Fruit fly (Drosophila melanogaster): Measurements from ENCODE around the gene CG1578.
A peak's percentile ranks its signal among the peaks of the same experiment; 100 is the strongest.

Gene CG1578

dm6 chrX:11857522-11858438 lies 41.4 kb upstream of the CG1578 start (continued):
- TF ChIP-seq CG6175 (GFP tag; IDR thresholded peaks at IDR 0.05) (peak; percentile 27; the same call in 1 of the 3 replicates), CrebB (tag; optimal IDR thresholded peaks at IDR 0.05) (peak; percentile 11), lola (GFP tag; optimal IDR thresholded peaks at IDR 0.05) (peak in 1 of 3 experiments; percentile 67), CG13624 (GFP tag; optimal IDR thresholded peaks at IDR 0.05) (peak; percentile 51), Xrp1 (GFP tag; IDR thresholded peaks at IDR 0.05) (peak; percentile 91), ATbp (GFP tag; optimal IDR thresholded peaks at IDR 0.05) (peak; percentile 69), da (GFP tag; optimal IDR thresholded peaks at IDR 0.05) (no peak), ttk (GFP tag; IDR thresholded peaks at IDR 0.05) (peak; percentile 84), nerfin-1 (tag; optimal IDR thresholded peaks at IDR 0.05) (peak; percentile 62), cas (GFP tag; IDR thresholded peaks at IDR 0.05) (0 out of 2 replicates have a peak, but pooled peaks have one; percentile 59), Hr78 (GFP tag; optimal IDR thresholded peaks at IDR 0.05) (peak in 1 of 2 experiments; percentile 72), Drgx (GFP tag; IDR thresholded peaks at IDR 0.05) (peak; percentile 96), CG2120 (GFP tag; optimal IDR thresholded peaks at IDR 0.05) (peak; percentile 49), exex (tag; optimal IDR thresholded peaks at IDR 0.05) (no peak), corto (GFP tag; optimal IDR thresholded peaks at IDR 0.05) (peak; percentile 41), Sox102F (GFP tag; optimal IDR thresholded peaks at IDR 0.05) (peak; percentile 84), CG9215 (GFP tag; IDR thresholded peaks at IDR 0.05) (peak; percentile 53; the same call in 1 of the 2 replicates), Dek (tag; optimal IDR thresholded peaks at IDR 0.05) (peak; percentile 43), NfI (GFP tag; optimal IDR thresholded peaks at IDR 0.05) (peak; percentile 60), Poxn (GFP tag; IDR thresholded peaks at IDR 0.05) (no peak), PHDP (tag; optimal IDR thresholded peaks at IDR 0.05) (peak; percentile 59), CG11247 (GFP tag; IDR thresholded peaks at IDR 0.05) (peak; percentile 66), Sin3A (optimal IDR thresholded peaks at IDR 0.05) (no peak), dmrt99B (tag; optimal IDR thresholded peaks at IDR 0.05) (peak; percentile 93), Nf-YC (tag; optimal IDR thresholded peaks at IDR 0.05) (peak; percentile 49), Atf6 (GFP tag; IDR thresholded peaks at IDR 0.05) (peak; percentile 20; the same call in 1 of the 2 replicates), CG9932 (GFP tag; IDR thresholded peaks at IDR 0.05) (no peak), chn (GFP tag; optimal IDR thresholded peaks at IDR 0.05) (peak; percentile 52), Ets97D (GFP tag; optimal IDR thresholded peaks at IDR 0.05) (peak; percentile 52), chif (GFP tag; optimal IDR thresholded peaks at IDR 0.05) (peak; percentile 39 to 57), CG12942 (GFP tag; optimal IDR thresholded peaks at IDR 0.05) (peak; percentile 46), Vsx1 (GFP tag; optimal IDR thresholded peaks at IDR 0.05) (peak; percentile 47), CG3995 (GFP tag; optimal IDR thresholded peaks at IDR 0.05) (no peak), CG15514 (GFP tag; optimal IDR thresholded peaks at IDR 0.05) (peak; percentile 32), Aef1 (GFP tag; IDR thresholded peaks at IDR 0.05) (peak; percentile 34; the same call in 1 of the 3 replicates), knrl (GFP tag; IDR thresholded peaks at IDR 0.05; ENCODE audit: partially characterized antibody) (no peak), Ravus (GFP tag; IDR thresholded peaks at IDR 0.05) (peak; percentile 45), MESR4 (GFP tag; optimal IDR thresholded peaks at IDR 0.05) (no peak), Scr (GFP tag; IDR thresholded peaks at IDR 0.05; ENCODE audit: partially characterized antibody) (no peak), Nf-YB (GFP tag; optimal IDR thresholded peaks at IDR 0.05) (peak; percentile 34), dmrt11E (tag; optimal IDR thresholded peaks at IDR 0.05) (peak; percentile 74), Neu2 (GFP tag; optimal IDR thresholded peaks at IDR 0.05; ENCODE audit: borderline replicate concordance) (no peak), nmo (GFP tag; optimal IDR thresholded peaks at IDR 0.05) (peak; percentile 90), BtbVII (GFP tag; optimal IDR thresholded peaks at IDR 0.05) (peak; percentile 10), CG8290 (GFP tag; optimal IDR thresholded peaks at IDR 0.05) (peak; percentile 62), CG8290 (tag; optimal IDR thresholded peaks at IDR 0.05) (no peak), ftz-f1 (GFP tag; optimal IDR thresholded peaks at IDR 0.05) (peak; percentile 35), ash1 (GFP tag; optimal IDR thresholded peaks at IDR 0.05) (no peak)

All from whole organism, embryonic.